Worm (Caenorhabditis elegans) whole organism, early embryonic: ENCODE data around the gene R05F9.11.
"Not testable (repeated sequence)": the region's sequence is repeated elsewhere in the genome, so short reads cannot be mapped to it uniquely, and the experiment has no call there.

Experiments used
- B0310.2 ChIP-seq: sonication (generic microtip); optimal IDR thresholded peaks from 2 replicates; lab custom pipeline; 2016; ENCODE audit warnings: mild to moderate bottlenecking, missing genetic modification characterization, missing compliant biosample characterization
- F13C5.2 ChIP-seq: sonication (generic microtip); optimal IDR thresholded peaks from 2 replicates; lab custom pipeline; 2017; ENCODE audit warnings: mild to moderate bottlenecking, missing genetic modification characterization, inconsistent platforms, missing compliant biosample characterization
- aly-1 ChIP-seq: sonication (generic microtip); optimal IDR thresholded peaks from 2 replicates; lab custom pipeline; 2016; ENCODE audit warnings: missing genetic modification characterization, missing compliant biosample characterization
- ama-1 ChIP-seq: fragments of 150-350 bp; optimal IDR thresholded peaks from 2 replicates; lab custom pipeline; 2014
- ceh-13 ChIP-seq: fragments of 200-800 bp; sonication (Bioruptor generic); optimal IDR thresholded peaks from 2 replicates; lab custom pipeline; 2018; ENCODE audit warnings: mild to moderate bottlenecking, missing genetic modification characterization, missing compliant biosample characterization
- ceh-36 ChIP-seq: sonication (generic microtip); optimal IDR thresholded peaks from 2 replicates; lab custom pipeline; 2016; ENCODE audit warnings: missing genetic modification characterization, inconsistent platforms, missing compliant biosample characterization
- flt-1 ChIP-seq: fragments of 200-800 bp; sonication (Bioruptor generic); IDR thresholded peaks from 2 replicates; pipeline ENCODE4 v1.3.6; 2022; ENCODE audit warnings: missing genetic modification characterization, missing compliant biosample characterization
- hmbx-1 ChIP-seq: sonication (generic microtip); optimal IDR thresholded peaks from 2 replicates; lab custom pipeline; 2016; ENCODE audit warnings: mild to moderate bottlenecking, missing genetic modification characterization, missing compliant biosample characterization
- hmg-4 ChIP-seq: fragments of 200-800 bp; sonication (Bioruptor generic); optimal IDR thresholded peaks from 2 replicates; lab custom pipeline; 2018; ENCODE audit warnings: mild to moderate bottlenecking, missing genetic modification characterization, missing compliant biosample characterization
- scrt-1 ChIP-seq: fragments of 200-800 bp; sonication (Bioruptor generic); IDR thresholded peaks from 2 replicates; pipeline ENCODE4 v1.3.6; 2022; ENCODE audit warnings: missing genetic modification characterization, missing compliant biosample characterization
- sea-1 ChIP-seq: fragments of 200-800 bp; sonication (Bioruptor generic); conservative IDR thresholded peaks from 2 replicates; pipeline ENCODE4 v1.3.6; 2022; ENCODE audit warnings: missing genetic modification characterization, missing compliant biosample characterization
- tbx-11 ChIP-seq: fragments of 200-800 bp; sonication (Bioruptor generic); IDR thresholded peaks from 2 replicates; pipeline ENCODE4 v1.3.6; 2022; ENCODE audit warnings: missing genetic modification characterization, missing compliant biosample characterization
- tra-4 ChIP-seq: sonication (generic microtip); optimal IDR thresholded peaks from 2 replicates; lab custom pipeline; 2017; ENCODE audit warnings: missing genetic modification characterization, missing compliant biosample characterization

- not testable (repeated sequence) for TF ChIP-seq flt-1 (GFP tag; lab: Robert Waterston, UW); ceh-13 (GFP tag; lab: Kevin White, UChicago); F13C5.2 (tag; lab: Kevin White, UChicago); hmbx-1; ama-1 (lab: Kevin White, UChicago); tbx-11 (GFP tag; lab: Robert Waterston, UW); scrt-1 (GFP tag; lab: Robert Waterston, UW); tra-4 (tag; lab: Kevin White, UChicago); aly-1 (tag; lab: Kevin White, UChicago); ceh-36; B0310.2; sea-1 (GFP tag; lab: Robert Waterston, UW); hmg-4 (GFP tag; lab: Kevin White, UChicago)
Observed at ce11 chrII:4916462-4916861, 2.4 kb upstream of the R05F9.11 start, which contains the start of gene msp-31.
